Fruit fly (Drosophila melanogaster) whole organism, pupa: ENCODE results near the gene mbc.

Experiments used
- CG10348 ChIP-seq: fragments of 200-800 bp; sonication (Bioruptor generic); IDR thresholded peaks from 2 replicates; pipeline ENCODE4 v1.3.6; 2022; ENCODE audit warnings: missing biosample characterization, missing genetic modification characterization
- CG12605 ChIP-seq: fragments of 200-800 bp; sonication (Bioruptor generic); IDR thresholded peaks from 2 replicates; pipeline ENCODE4 v1.3.6; 2022; ENCODE audit warnings: missing biosample characterization, missing genetic modification characterization
- CG13204 ChIP-seq: fragments of 200-800 bp; sonication (Bioruptor generic); optimal IDR thresholded peaks from 2 replicates; lab custom pipeline; 2018; ENCODE audit warnings: missing biosample characterization, mild to moderate bottlenecking, missing genetic modification characterization, moderate library complexity
- CG14655 ChIP-seq: fragments of 200-800 bp; sonication (Bioruptor generic); optimal IDR thresholded peaks from 3 replicates; lab custom pipeline; 2017; ENCODE audit warnings: mild to moderate bottlenecking, missing biosample characterization, missing genetic modification reagents, missing genetic modification characterization
- CG15710 ChIP-seq: fragments of 200-800 bp; sonication (Bioruptor generic); optimal IDR thresholded peaks from 2 replicates; lab custom pipeline; 2018; ENCODE audit warnings: missing biosample characterization, mild to moderate bottlenecking, missing genetic modification characterization, moderate library complexity
- CG17806 ChIP-seq: fragments of 200-800 bp; sonication (Bioruptor generic); optimal IDR thresholded peaks from 2 replicates; lab custom pipeline; 2018; ENCODE audit warnings: missing biosample characterization, mild to moderate bottlenecking, missing genetic modification characterization, moderate library complexity
- CG32121 ChIP-seq: fragments of 200-800 bp; sonication (Bioruptor generic); IDR thresholded peaks from 2 replicates; pipeline ENCODE4 v1.3.6; 2022; ENCODE audit warnings: missing biosample characterization, missing genetic modification characterization
- CG34367 ChIP-seq: fragments of 200-800 bp; sonication (Bioruptor generic); optimal IDR thresholded peaks from 2 replicates; lab custom pipeline; 2018; ENCODE audit warnings: missing biosample characterization, mild to moderate bottlenecking, missing genetic modification characterization
- CG4496 ChIP-seq: fragments of 200-800 bp; sonication (Bioruptor generic); IDR thresholded peaks from 3 replicates; pipeline ENCODE4 v1.3.6; 2022; ENCODE audit warnings: missing biosample characterization, missing genetic modification characterization
- CG8159 ChIP-seq: fragments of 200-800 bp; sonication (Bioruptor generic); optimal IDR thresholded peaks from 3 replicates; lab custom pipeline; 2018; ENCODE audit warnings: missing biosample characterization, mild to moderate bottlenecking, missing genetic modification characterization, moderate library complexity
- CG8301 ChIP-seq: fragments of 200-800 bp; sonication (Bioruptor generic); optimal IDR thresholded peaks from 2 replicates; lab custom pipeline; 2018; ENCODE audit warnings: missing biosample characterization, mild to moderate bottlenecking, missing genetic modification characterization
- CG9948 ChIP-seq: fragments of 200-800 bp; sonication (Bioruptor generic); optimal IDR thresholded peaks from 2 replicates; lab custom pipeline; 2018; ENCODE audit warnings: missing biosample characterization, mild to moderate bottlenecking, missing genetic modification characterization, moderate library complexity
- D1 ChIP-seq: fragments of 200-800 bp; sonication (Bioruptor generic); optimal IDR thresholded peaks from 2 replicates; lab custom pipeline; 2018; ENCODE audit warnings: missing biosample characterization, mild to moderate bottlenecking, missing genetic modification characterization, moderate library complexity
- EcR ChIP-seq: fragments of 200-800 bp; sonication (Bioruptor generic); optimal IDR thresholded peaks from 3 replicates; lab custom pipeline; 2019; ENCODE audit warnings: missing biosample characterization, missing genetic modification characterization, mild to moderate bottlenecking, moderate library complexity, missing genetic modification reagents
- Ets98B ChIP-seq: fragments of 200-800 bp; sonication (Bioruptor generic); IDR thresholded peaks from 2 replicates; pipeline ENCODE4 v1.3.6; 2022; ENCODE audit warnings: missing biosample characterization, missing genetic modification characterization
- Pif1A ChIP-seq: fragments of 200-800 bp; sonication (Bioruptor generic); optimal IDR thresholded peaks from 3 replicates; lab custom pipeline; 2016; ENCODE audit warnings: missing biosample characterization, missing genetic modification characterization
- Pif1B ChIP-seq: fragments of 200-800 bp; sonication (Bioruptor generic); optimal IDR thresholded peaks from 3 replicates; lab custom pipeline; 2016; ENCODE audit warnings: missing biosample characterization, missing genetic modification characterization
- Snoo ChIP-seq: fragments of 200-800 bp; sonication (Bioruptor generic); optimal IDR thresholded peaks from 3 replicates; lab custom pipeline; 2017; ENCODE audit warnings: missing biosample characterization, mild to moderate bottlenecking, missing genetic modification characterization, inconsistent platforms
- fd96Ca ChIP-seq: fragments of 200-800 bp; sonication (Bioruptor generic); IDR thresholded peaks from 3 replicates; pipeline ENCODE4 v1.3.6; 2022; ENCODE audit warnings: missing biosample characterization, missing genetic modification characterization
- gl ChIP-seq: fragments of 200-800 bp; sonication (Bioruptor generic); optimal IDR thresholded peaks from 2 replicates; lab custom pipeline; 2018; ENCODE audit warnings: missing biosample characterization, mild to moderate bottlenecking, missing genetic modification characterization
- rn ChIP-seq: fragments of 200-800 bp; sonication (Bioruptor generic); IDR thresholded peaks from 2 replicates; pipeline ENCODE4 v1.3.6; 2022; ENCODE audit warnings: missing biosample characterization, missing genetic modification characterization

Gene mbc

DNA sequence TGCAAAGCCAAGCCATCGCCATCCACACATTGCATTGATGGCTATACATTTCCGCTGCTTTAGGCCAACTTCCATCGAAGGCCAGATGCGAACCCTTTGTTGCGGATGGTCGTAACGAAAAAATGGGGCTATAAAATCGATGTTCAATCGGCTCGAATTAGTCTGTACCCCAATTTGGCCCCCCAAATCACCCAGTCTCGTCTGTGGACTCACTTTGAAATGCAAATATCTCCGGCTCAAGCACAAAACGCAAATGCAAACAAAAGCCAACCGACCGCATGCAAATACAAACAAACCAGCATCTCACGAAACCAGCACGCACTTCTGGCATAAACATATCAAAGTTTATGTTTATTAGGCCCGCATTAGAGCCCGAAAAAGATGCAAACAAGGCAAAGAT, 45.2 kb upstream of the mbc start:
- TF ChIP-seq CG9948: no peak
- TF ChIP-seq CG8301: no peak
- no peak for TF ChIP-seq CG32121
- TF ChIP-seq D1 (tag; lab: Kevin White, UChicago): no peak
- TF ChIP-seq gl (tag; lab: Kevin White, UChicago): no peak
- TF ChIP-seq CG34367: no peak

DNA sequence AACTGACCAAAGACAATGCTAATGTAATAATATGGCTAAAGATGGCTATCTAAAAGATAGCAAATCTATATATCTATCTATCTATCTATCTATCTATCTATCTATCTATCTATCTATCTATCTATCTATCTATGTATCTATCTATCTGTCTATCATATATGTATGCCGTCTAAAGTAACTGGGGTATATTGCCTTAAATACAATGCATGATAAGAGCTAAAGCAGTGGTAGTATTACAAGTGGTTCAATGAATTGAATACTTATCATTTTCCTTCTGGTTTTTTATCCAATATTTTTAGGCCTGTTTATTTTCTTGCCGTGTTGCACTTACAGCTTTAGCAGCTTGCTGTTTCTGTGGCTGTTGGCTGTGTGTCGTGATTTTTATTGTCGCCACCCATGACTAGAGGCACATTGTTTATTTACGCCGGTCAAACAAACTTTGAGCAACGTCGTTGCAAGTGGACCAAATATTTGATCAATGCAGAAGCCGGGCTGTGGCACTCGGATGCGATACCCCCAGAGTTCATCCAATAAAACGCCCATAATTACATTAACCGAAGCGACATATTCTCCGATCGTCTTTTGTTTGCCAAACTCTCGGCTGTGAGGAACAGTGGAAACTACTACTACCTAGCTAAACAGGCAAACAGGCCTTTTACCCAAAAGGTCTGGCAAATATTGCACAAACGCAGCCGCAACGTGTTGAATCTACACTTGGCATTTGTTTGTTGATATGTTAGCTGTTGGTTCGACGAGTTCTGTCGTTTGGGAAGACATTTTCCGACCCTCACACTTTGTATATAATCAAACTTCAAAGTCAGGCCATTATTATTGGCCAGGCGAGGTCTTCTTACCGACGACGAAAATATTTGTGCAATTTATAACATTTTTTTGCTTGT, 43.6 kb upstream of the mbc start:
- TF ChIP-seq CG17806 (tag; lab: Kevin White, UChicago) (peak; percentile 18), CG32121 (no peak), rn (no peak), CG8159 (tag; lab: Kevin White, UChicago) (peak; percentile 42), CG9948 (peak; percentile 20), fd96Ca (GFP tag; lab: Robert Waterston, UW) (no peak), Pif1A (GFP tag; lab: Kevin White, UChicago) (peak; percentile 51), D1 (tag; lab: Kevin White, UChicago) (no peak), Snoo (tag; lab: Kevin White, UChicago) (no peak), CG14655 (GFP tag; lab: Kevin White, UChicago) (peak; percentile 66), CG10348 (GFP tag; lab: Robert Waterston, UW) (no peak), CG15710 (tag; lab: Kevin White, UChicago) (peak; percentile 45), CG13204 (GFP tag; lab: Kevin White, UChicago) (no peak), EcR (GFP tag; lab: Kevin White, UChicago) (no peak), CG8301 (peak; percentile 65), CG4496 (GFP tag; lab: Robert Waterston, UW) (no peak), CG34367 (peak; percentile 17), CG12605 (GFP tag; lab: Robert Waterston, UW) (no peak), gl (tag; lab: Kevin White, UChicago) (no peak)

DNA sequence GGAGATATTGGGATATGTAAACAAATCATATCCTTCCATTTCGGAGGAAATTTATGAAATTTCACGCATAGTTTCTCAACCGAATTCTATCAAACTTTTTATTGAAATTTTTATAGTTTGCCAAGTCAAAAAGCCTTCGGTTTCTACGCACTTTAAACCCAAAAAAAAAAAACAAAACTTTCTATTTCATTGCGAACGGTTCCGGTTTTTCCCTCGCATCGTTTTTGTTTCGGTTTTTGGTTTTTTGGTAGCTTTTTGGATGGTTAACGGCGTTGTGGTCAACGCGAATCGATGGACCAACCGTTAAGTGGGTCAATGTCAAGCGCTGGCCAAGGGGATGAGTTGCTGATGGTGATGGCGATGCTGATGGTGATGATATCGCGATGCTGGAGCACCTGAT, 40.6 kb upstream of the mbc start:
- TF ChIP-seq rn (no peak), CG14655 (GFP tag; lab: Kevin White, UChicago) (no peak), CG12605 (GFP tag; lab: Robert Waterston, UW) (no peak), D1 (tag; lab: Kevin White, UChicago) (no peak), Snoo (tag; lab: Kevin White, UChicago) (no peak), CG10348 (GFP tag; lab: Robert Waterston, UW) (no peak), CG8159 (tag; lab: Kevin White, UChicago) (no peak), CG17806 (tag; lab: Kevin White, UChicago) (no peak), gl (tag; lab: Kevin White, UChicago) (no peak), CG4496 (GFP tag; lab: Robert Waterston, UW) (no peak), CG32121 (no peak), CG8301 (no peak)

DNA sequence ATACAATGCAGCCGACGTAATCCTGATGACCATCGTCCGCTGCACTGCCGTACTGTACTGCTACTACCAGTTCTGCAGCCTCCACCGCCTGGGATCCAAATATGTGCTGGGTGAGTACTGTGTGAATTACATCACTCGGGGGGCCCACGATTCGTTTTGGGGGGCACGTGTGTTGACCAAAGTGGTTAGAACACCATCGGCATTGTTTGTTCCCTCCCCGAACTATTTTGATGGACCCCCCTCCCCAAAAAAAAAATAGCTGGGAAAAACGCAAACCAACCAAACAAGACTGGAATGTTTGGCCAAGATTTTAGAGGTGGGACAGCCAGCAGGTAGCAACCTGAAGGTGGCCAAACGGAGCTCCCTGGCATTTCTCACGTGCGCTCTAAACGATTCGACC, 34.1 kb upstream of the mbc start:
- TF ChIP-seq Pif1B (GFP tag; lab: Kevin White, UChicago): no peak
- TF ChIP-seq CG32121: no peak
- no peak for TF ChIP-seq CG12605 (GFP tag; lab: Robert Waterston, UW)
- no peak for TF ChIP-seq CG4496 (GFP tag; lab: Robert Waterston, UW)
- no peak for TF ChIP-seq rn
- TF ChIP-seq Pif1A (GFP tag; lab: Kevin White, UChicago): no peak
- no peak for TF ChIP-seq CG14655 (GFP tag; lab: Kevin White, UChicago)
- no peak for TF ChIP-seq CG34367
- TF ChIP-seq CG15710 (tag; lab: Kevin White, UChicago): no peak
- TF ChIP-seq fd96Ca (GFP tag; lab: Robert Waterston, UW): no peak
- TF ChIP-seq CG17806 (tag; lab: Kevin White, UChicago): no peak
- TF ChIP-seq EcR (GFP tag; lab: Kevin White, UChicago): no peak
- TF ChIP-seq CG8301: no peak
- TF ChIP-seq CG9948: no peak

DNA sequence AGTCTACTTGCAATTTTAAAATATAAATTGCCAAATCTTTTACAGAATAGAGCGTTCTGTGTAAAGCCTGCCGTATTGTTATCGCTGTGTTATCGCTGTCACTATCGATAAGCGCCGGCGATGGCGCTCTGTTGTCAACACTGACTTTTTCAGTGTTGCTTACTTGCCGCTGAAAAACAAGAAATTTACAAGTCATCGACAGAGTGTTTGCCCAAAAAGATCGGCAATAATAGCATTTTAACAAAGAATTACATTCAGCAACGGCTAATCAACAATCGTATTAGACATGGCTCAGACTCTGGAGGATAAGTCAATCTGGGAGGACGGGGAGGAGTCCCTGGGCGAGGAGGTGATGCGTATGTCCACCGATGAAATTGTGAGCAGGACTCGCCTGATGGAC, 28.8 kb upstream of the mbc start, which contains the start of the genes RanBP3 and Rpt5:
RanBP3 (minus strand) TSS at position 107 of the 400 bp plus-strand sequence.
Rpt5 (plus strand) TSS at position 149 of the 400 bp plus-strand sequence.
- peak; percentile 58 for TF ChIP-seq Ets98B
- no peak for TF ChIP-seq CG34367
- no peak for TF ChIP-seq CG9948
- peak; percentile 29; the same call in 1 of the 3 replicates for TF ChIP-seq CG4496 (GFP tag; lab: Robert Waterston, UW)
- TF ChIP-seq D1 (tag; lab: Kevin White, UChicago): no peak
- no peak for TF ChIP-seq Pif1B (GFP tag; lab: Kevin White, UChicago)
- no peak for TF ChIP-seq Pif1A (GFP tag; lab: Kevin White, UChicago)
- peak; percentile 40 for TF ChIP-seq Snoo (tag; lab: Kevin White, UChicago)
- peak; percentile 6 for TF ChIP-seq EcR (GFP tag; lab: Kevin White, UChicago)
- TF ChIP-seq CG17806 (tag; lab: Kevin White, UChicago): peak; percentile 6
- no peak for TF ChIP-seq CG10348 (GFP tag; lab: Robert Waterston, UW)
- peak; percentile 20; the same call in 1 of the 2 replicates for TF ChIP-seq CG32121
- no peak for TF ChIP-seq CG12605 (GFP tag; lab: Robert Waterston, UW)
- TF ChIP-seq CG8159 (tag; lab: Kevin White, UChicago): no peak
- TF ChIP-seq gl (tag; lab: Kevin White, UChicago): no peak
- TF ChIP-seq CG13204 (GFP tag; lab: Kevin White, UChicago): no peak
- peak; percentile 39 for TF ChIP-seq CG15710 (tag; lab: Kevin White, UChicago)
- TF ChIP-seq CG8301: no peak
- peak; percentile 28; the same call in 1 of the 3 replicates for TF ChIP-seq fd96Ca (GFP tag; lab: Robert Waterston, UW)
- no peak for TF ChIP-seq CG14655 (GFP tag; lab: Kevin White, UChicago)
- TF ChIP-seq rn: no peak
